Fruit fly (Drosophila melanogaster): ENCODE measurements around the gene tko.

Gene tko

DNA sequence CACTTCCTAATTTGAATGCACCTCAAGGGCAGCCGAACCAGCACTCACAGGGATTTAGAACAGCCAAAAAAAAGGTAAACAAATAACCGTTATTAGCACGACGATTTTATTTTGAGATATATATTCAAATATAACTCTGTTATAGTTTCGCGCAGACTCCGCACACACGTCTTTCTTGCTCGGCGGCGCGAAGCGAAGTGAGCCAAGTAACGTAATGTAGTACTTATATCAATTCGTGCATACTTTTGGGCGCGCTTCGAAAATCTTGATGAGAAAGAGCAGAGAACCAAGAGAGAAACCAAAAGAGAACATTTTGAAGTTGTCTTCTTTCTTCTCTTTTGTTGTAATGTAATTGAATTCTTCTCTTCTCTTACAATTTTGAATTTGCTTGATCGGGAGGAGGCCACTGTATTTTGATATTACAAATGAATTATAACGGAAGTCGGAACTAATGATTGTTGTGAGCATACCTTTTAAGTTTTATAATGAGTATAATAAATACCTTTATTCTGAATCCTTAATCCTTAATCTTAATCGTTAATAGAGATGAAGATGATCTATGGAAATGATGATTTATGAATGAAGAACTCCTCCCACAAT lies 26.2 kb upstream of the tko start, which contains the start of gene boi (continued):
- TF ChIP-seq chn (GFP tag; optimal IDR thresholded peaks at IDR 0.05) (no peak), CG3163 (GFP tag; optimal IDR thresholded peaks at IDR 0.05) (peak; percentile 99), unc-4 (GFP tag; IDR thresholded peaks at IDR 0.05; ENCODE audit: partially characterized antibody) (0 out of 2 replicates have a peak, but pooled peaks have one; percentile 30), Hmr (GFP tag; optimal IDR thresholded peaks at IDR 0.05) (peak; percentile 16), CG14050 (GFP tag; IDR thresholded peaks at IDR 0.05) (no peak), CG17568 (GFP tag; optimal IDR thresholded peaks at IDR 0.05) (peak; percentile 12), Nf-YA (GFP tag; IDR thresholded peaks at IDR 0.05) (no peak), yki (optimal IDR thresholded peaks at IDR 0.05) (peak; percentile 24), pan (optimal IDR thresholded peaks at IDR 0.05) (no peak), pan (GFP tag; optimal IDR thresholded peaks at IDR 0.05 in 1 of 2, IDR thresholded peaks at IDR 0.05 in 1 of 2) (peak in 1 of 2 experiments; percentile 25), CG4707 (GFP tag; optimal IDR thresholded peaks at IDR 0.05) (peak; percentile 11), Scr (GFP tag; IDR thresholded peaks at IDR 0.05; ENCODE audit: partially characterized antibody) (0 out of 2 replicates have a peak, but pooled peaks have one; percentile 27), gro (GFP tag; optimal IDR thresholded peaks at IDR 0.05) (peak; percentile 33), CG6175 (GFP tag; IDR thresholded peaks at IDR 0.05) (no peak), CG10565 (GFP tag; optimal IDR thresholded peaks at IDR 0.05) (no peak), Bgb (GFP tag; IDR thresholded peaks at IDR 0.05; ENCODE audit: partially characterized antibody) (0 out of 2 replicates have a peak, but pooled peaks have one; percentile 15), CG2116 (GFP tag; optimal IDR thresholded peaks at IDR 0.05) (peak; percentile 0), CG4328 (GFP tag; optimal IDR thresholded peaks at IDR 0.05) (no peak), CG13287 (GFP tag; IDR thresholded peaks at IDR 0.05; ENCODE audit: partially characterized antibody) (peak; percentile 33; the same call in 1 of the 2 replicates), pb (GFP tag; optimal IDR thresholded peaks at IDR 0.05) (no peak), CG9437 (GFP tag; optimal IDR thresholded peaks at IDR 0.05) (peak; percentile 97), ftz-f1 (GFP tag; optimal IDR thresholded peaks at IDR 0.05) (peak; percentile 49), Atf6 (GFP tag; IDR thresholded peaks at IDR 0.05) (peak; percentile 13; the same call in 1 of the 2 replicates), CG1602 (GFP tag; optimal IDR thresholded peaks at IDR 0.05) (no peak), eve (GFP tag; optimal IDR thresholded peaks at IDR 0.05) (no peak), CG10979 (tag; optimal IDR thresholded peaks at IDR 0.05) (peak; percentile 8), ase (GFP tag; IDR thresholded peaks at IDR 0.05) (0 out of 3 replicates have a peak, but pooled peaks have one; percentile 34), Mad (GFP tag; optimal IDR thresholded peaks at IDR 0.05) (no peak), row (GFP tag; IDR thresholded peaks at IDR 0.05) (no peak; the same call in 2 of the 3 replicates), vvl (GFP tag; IDR thresholded peaks at IDR 0.05) (peak; percentile 51; the same call in 1 of the 2 replicates), E2f1 (GFP tag; IDR thresholded peaks at IDR 0.05) (0 out of 2 replicates have a peak, but pooled peaks have one; percentile 10), z (GFP tag; IDR thresholded peaks at IDR 0.05) (peak; percentile 59; the same call in 1 of the 3 replicates), mld (GFP tag; IDR thresholded peaks at IDR 0.05; ENCODE audit: partially characterized antibody) (0 out of 3 replicates have a peak, but pooled peaks have one; percentile 15), D19A (tag; optimal IDR thresholded peaks at IDR 0.05) (peak; percentile 17), zen (tag; optimal IDR thresholded peaks at IDR 0.05) (peak; percentile 14), NC2β (GFP tag; optimal IDR thresholded peaks at IDR 0.05) (peak; percentile 13), NK7.1 (GFP tag; optimal IDR thresholded peaks at IDR 0.05) (no peak), slou (GFP tag; optimal IDR thresholded peaks at IDR 0.05) (no peak), trem (tag; optimal IDR thresholded peaks at IDR 0.05) (peak; percentile 30), CrebB (tag; optimal IDR thresholded peaks at IDR 0.05) (peak; percentile 4), CG34422 (GFP tag; IDR thresholded peaks at IDR 0.05) (peak; percentile 39; the same call in 1 of the 3 replicates), Dll (GFP tag; IDR thresholded peaks at IDR 0.05; ENCODE audit: partially characterized antibody) (0 out of 4 replicates have a peak, but pooled peaks have one; percentile 21), Asciz (GFP tag; optimal IDR thresholded peaks at IDR 0.05) (peak; percentile 1), hkb (optimal IDR thresholded peaks at IDR 0.05) (no peak), hkb (GFP tag; IDR thresholded peaks at IDR 0.05) (peak; percentile 50), CG7271 (tag; optimal IDR thresholded peaks at IDR 0.05) (peak; percentile 47), Pdp1 (GFP tag; optimal IDR thresholded peaks at IDR 0.05) (peak in 1 of 2 experiments; percentile 39), CG8290 (GFP tag; optimal IDR thresholded peaks at IDR 0.05) (no peak), CG8290 (tag; optimal IDR thresholded peaks at IDR 0.05) (peak in 1 of 2 experiments; percentile 25), ap (GFP tag; IDR thresholded peaks at IDR 0.05) (no peak)
